Fruit fly (Drosophila melanogaster): ENCODE measurements around the gene CG10063.

Gene CG10063

DNA sequence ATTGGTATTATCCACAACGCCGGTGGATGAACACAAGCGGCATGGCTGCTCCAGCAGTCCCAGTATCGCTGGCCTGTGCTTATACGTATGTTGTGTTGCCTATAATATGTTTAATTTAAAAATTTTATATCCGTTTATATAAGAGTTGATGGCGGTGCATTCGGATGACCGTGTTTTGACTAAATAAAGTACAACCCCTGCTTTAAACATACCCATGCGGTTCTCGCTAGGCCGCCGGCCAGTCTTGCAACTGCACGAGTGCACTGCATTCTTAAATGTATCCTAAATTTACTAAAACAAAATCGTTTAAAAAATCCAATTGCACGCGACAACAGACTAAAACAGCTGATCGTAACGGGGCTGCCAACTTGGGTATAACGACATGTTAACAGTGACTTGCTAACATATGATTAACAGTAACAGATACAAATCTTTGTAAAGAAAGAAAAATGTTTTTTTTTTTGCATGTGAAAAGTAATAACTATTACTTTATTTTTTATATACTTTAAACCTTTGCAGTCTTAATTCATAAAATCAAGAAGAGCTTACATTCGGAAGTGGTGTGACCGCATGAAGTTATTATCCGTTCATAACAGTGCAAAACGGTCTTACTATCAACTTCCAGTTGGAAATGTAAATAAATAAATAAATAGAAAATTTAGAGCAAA lies 14.4 kb downstream of the CG10063 start, which contains the start of the genes Uqcc1 and Surf1:
TSS of gene Uqcc1 (minus strand) at position 356 of the 668 bp plus-strand sequence.
TSS of gene Surf1 (plus strand) at position 594 of the 668 bp plus-strand sequence.
- TF ChIP-seq Pif1B (GFP tag; optimal IDR thresholded peaks at IDR 0.05) = no peak
- no peak for TF ChIP-seq CG32121 (GFP tag; IDR thresholded peaks at IDR 0.05)
- no peak for TF ChIP-seq CG8159 (tag; optimal IDR thresholded peaks at IDR 0.05)
- TF ChIP-seq D1 (tag; optimal IDR thresholded peaks at IDR 0.05) = no peak
- TF ChIP-seq CG13204 (GFP tag; optimal IDR thresholded peaks at IDR 0.05) = no peak
- no peak for TF ChIP-seq fd96Ca (GFP tag; IDR thresholded peaks at IDR 0.05)
- TF ChIP-seq Ets98B (GFP tag; IDR thresholded peaks at IDR 0.05) = no peak
- TF ChIP-seq CG14655 (GFP tag; optimal IDR thresholded peaks at IDR 0.05) = no peak
- no peak for TF ChIP-seq EcR (GFP tag; optimal IDR thresholded peaks at IDR 0.05)

DNA sequence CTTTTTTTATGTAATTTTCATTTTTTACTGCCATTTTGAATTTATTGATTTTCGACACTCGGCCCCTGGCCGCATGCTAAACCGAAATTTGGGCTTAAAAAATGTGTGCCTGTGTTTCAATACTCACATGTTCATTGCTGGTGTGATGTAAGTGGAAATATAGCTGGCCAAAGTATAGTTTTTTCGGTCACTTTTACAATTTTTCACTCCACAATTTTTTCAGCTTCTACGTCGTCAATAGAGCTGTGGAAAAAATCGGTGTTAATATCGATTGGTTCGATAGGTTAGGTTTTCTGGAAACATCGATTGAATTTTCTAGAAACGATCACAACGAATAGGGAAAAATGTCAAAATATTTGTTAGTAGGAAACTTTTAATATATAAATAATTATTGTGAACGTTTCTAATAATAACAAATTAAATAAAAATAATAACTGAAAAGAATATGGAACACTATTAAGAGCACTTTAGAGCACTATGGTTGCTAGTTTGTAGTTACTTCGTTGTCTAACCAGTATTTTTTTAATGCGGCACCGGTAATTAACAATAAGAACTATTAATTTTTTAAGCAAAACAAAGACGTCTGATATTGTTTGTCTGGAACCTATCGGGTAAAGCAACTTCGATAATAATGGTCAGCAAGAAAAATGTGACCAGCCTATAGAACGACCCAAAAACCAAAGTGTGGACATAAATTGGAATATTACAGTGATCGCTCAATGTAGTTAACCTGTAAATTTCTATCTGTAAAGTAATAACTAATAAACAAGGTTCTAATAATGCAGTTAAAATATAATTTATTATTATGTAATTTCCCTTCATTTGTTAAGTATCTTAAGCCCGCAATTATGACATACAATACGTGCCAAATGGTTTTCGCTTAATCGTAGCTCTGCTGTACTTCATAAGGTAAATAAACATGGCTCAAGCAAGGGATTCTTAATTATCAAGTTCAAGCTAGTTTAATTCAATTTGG lies 16.7 kb downstream of the CG10063 start, which contains the start of the genes CG10077 and CG9948:
TSS of gene CG10077 (minus strand) at position 651 of the 976 bp plus-strand sequence.
TSS of gene CG9948 (plus strand) at position 738 of the 976 bp plus-strand sequence.
- TF ChIP-seq Snoo (tag; optimal IDR thresholded peaks at IDR 0.05) (peak; percentile 88), rn (GFP tag; IDR thresholded peaks at IDR 0.05) (0 out of 2 replicates have a peak, but pooled peaks have one; percentile 9), CG32121 (GFP tag; IDR thresholded peaks at IDR 0.05) (peak; percentile 88), CG4496 (GFP tag; IDR thresholded peaks at IDR 0.05) (peak; percentile 95), CG13204 (GFP tag; optimal IDR thresholded peaks at IDR 0.05) (no peak), EcR (GFP tag; optimal IDR thresholded peaks at IDR 0.05) (no peak), Pif1B (GFP tag; optimal IDR thresholded peaks at IDR 0.05) (peak; percentile 89), CG10348 (GFP tag; IDR thresholded peaks at IDR 0.05) (peak; percentile 43; the same call in 1 of the 2 replicates), CG9948 (tag; optimal IDR thresholded peaks at IDR 0.05) (peak; percentile 94), Ets98B (GFP tag; IDR thresholded peaks at IDR 0.05) (peak; percentile 90), gl (tag; optimal IDR thresholded peaks at IDR 0.05) (peak; percentile 78), CG8301 (tag; optimal IDR thresholded peaks at IDR 0.05) (peak; percentile 89), CG12605 (GFP tag; IDR thresholded peaks at IDR 0.05) (peak; percentile 88; the same call in 1 of the 2 replicates), CG15710 (tag; optimal IDR thresholded peaks at IDR 0.05) (peak; percentile 91), CG17806 (tag; optimal IDR thresholded peaks at IDR 0.05) (peak; percentile 92), CG8159 (tag; optimal IDR thresholded peaks at IDR 0.05) (peak; percentile 91), Pif1A (GFP tag; optimal IDR thresholded peaks at IDR 0.05) (peak; percentile 85), D1 (tag; optimal IDR thresholded peaks at IDR 0.05) (no peak), CG14655 (GFP tag; optimal IDR thresholded peaks at IDR 0.05) (no peak), fd96Ca (GFP tag; IDR thresholded peaks at IDR 0.05) (peak; percentile 64; the same call in 2 of the 3 replicates), CG34367 (tag; optimal IDR thresholded peaks at IDR 0.05) (peak; percentile 87)

DNA sequence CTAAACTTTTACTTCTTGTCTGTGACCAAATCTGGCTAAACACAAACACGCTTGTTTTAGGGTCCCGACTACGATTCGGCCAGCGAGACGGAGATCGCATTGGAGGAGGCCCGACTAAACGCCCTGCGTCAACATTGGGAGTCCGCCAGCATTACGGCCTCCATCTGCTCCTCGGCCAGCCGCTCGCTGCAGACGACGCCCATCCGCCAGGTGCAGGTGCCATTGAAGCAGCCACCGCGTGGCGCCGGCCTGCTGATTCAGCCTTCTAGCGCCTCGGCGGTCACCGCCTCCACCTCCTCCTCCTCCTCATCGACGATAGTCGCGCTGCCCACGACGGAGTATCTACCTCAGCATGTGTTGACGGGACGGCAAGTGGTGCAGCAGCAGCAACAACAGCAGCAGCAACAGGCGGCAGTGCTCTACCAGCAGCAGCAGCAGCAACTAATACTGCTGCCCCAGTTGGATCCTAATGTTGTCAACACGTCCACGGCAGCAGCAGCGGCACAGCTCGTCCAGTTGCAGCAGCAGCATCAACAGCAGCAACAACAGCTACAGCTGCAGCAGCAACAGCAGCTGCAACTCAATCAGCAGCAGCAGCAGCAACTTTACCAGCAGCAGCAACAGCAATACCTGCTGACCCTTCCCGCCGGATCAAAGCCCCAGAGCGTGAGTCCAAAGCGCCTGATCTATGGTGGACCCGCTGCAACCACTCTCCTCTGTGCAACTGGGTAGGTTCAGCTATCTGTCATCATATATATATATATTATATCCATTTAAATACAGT lies 24.9 kb downstream of the CG10063 start:
- TF ChIP-seq CG34367 (tag; optimal IDR thresholded peaks at IDR 0.05) (no peak), CG8301 (tag; optimal IDR thresholded peaks at IDR 0.05) (no peak), gl (tag; optimal IDR thresholded peaks at IDR 0.05) (no peak), CG4496 (GFP tag; IDR thresholded peaks at IDR 0.05) (no peak), CG12605 (GFP tag; IDR thresholded peaks at IDR 0.05) (no peak), EcR (GFP tag; optimal IDR thresholded peaks at IDR 0.05) (no peak), CG8159 (tag; optimal IDR thresholded peaks at IDR 0.05) (no peak), CG15710 (tag; optimal IDR thresholded peaks at IDR 0.05) (no peak), CG9948 (tag; optimal IDR thresholded peaks at IDR 0.05) (no peak), fd96Ca (GFP tag; IDR thresholded peaks at IDR 0.05) (no peak)

DNA sequence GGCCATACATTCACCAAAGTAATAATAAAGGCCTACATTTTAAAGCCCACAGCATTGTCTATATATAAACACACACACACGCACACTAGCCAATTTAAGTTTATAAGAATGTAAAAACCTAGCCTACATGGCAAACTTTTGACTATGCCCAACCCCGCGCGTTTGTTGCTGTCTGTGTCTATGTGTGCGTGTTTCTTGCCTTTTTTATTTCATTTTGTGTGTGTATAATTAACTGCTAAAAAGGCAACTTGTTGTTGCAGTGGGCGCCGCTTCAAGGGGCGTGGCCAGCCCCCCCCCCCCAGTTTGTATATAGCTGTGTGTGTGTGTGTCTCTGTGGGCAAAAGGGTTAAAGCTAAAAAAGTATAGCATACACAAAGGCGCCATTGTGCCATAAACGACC lies 26.9 kb downstream of the CG10063 start:
- TF ChIP-seq rn (GFP tag; IDR thresholded peaks at IDR 0.05) = no peak
- TF ChIP-seq CG8301 (tag; optimal IDR thresholded peaks at IDR 0.05) = no peak
- no peak for TF ChIP-seq CG13204 (GFP tag; optimal IDR thresholded peaks at IDR 0.05)
- no peak for TF ChIP-seq D1 (tag; optimal IDR thresholded peaks at IDR 0.05)
- TF ChIP-seq CG12605 (GFP tag; IDR thresholded peaks at IDR 0.05) = no peak
- TF ChIP-seq CG34367 (tag; optimal IDR thresholded peaks at IDR 0.05) = no peak
- TF ChIP-seq CG9948 (tag; optimal IDR thresholded peaks at IDR 0.05) = no peak
- TF ChIP-seq gl (tag; optimal IDR thresholded peaks at IDR 0.05) = no peak
- no peak for TF ChIP-seq Snoo (tag; optimal IDR thresholded peaks at IDR 0.05)
- TF ChIP-seq CG14655 (GFP tag; optimal IDR thresholded peaks at IDR 0.05) = no peak

DNA sequence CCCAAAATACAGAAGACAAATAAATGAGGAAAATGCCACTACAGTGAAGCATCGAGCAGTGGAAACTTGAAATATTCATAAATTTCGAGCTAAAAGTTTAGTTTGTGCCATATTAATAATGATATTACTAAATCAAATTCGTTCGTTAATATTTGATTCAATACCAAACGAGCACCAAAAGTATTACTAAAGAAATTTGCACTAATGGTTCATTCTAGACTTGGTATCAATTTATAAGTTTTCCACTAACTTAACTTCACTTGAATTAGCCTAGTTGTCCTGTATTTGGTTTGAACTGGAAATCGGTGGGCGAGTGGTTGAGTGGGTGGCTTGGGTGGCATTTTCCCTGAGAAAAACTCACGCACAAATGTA lies 28.3 kb downstream of the CG10063 start:
- TF ChIP-seq fd96Ca (GFP tag; IDR thresholded peaks at IDR 0.05) = no peak
- TF ChIP-seq rn (GFP tag; IDR thresholded peaks at IDR 0.05) = no peak
- no peak for TF ChIP-seq Pif1A (GFP tag; optimal IDR thresholded peaks at IDR 0.05)
- no peak for TF ChIP-seq CG17806 (tag; optimal IDR thresholded peaks at IDR 0.05)
- no peak for TF ChIP-seq CG12605 (GFP tag; IDR thresholded peaks at IDR 0.05)
- no peak for TF ChIP-seq D1 (tag; optimal IDR thresholded peaks at IDR 0.05)
- no peak for TF ChIP-seq CG15710 (tag; optimal IDR thresholded peaks at IDR 0.05)
- no peak for TF ChIP-seq Ets98B (GFP tag; IDR thresholded peaks at IDR 0.05)
- TF ChIP-seq gl (tag; optimal IDR thresholded peaks at IDR 0.05) = no peak
- no peak for TF ChIP-seq CG32121 (GFP tag; IDR thresholded peaks at IDR 0.05)
- no peak for TF ChIP-seq CG8159 (tag; optimal IDR thresholded peaks at IDR 0.05)
- TF ChIP-seq Snoo (tag; optimal IDR thresholded peaks at IDR 0.05) = no peak

Measured in whole organism, pupa.